Fruit fly (Drosophila melanogaster): ENCODE data around the gene ATP6AP2.

The ATP6AP2 gene

dm6 chr3R:9246879-9247621, 13.4 kb upstream of the ATP6AP2 start (continued):
- TF ChIP-seq pho (GFP tag; optimal IDR thresholded peaks at IDR 0.05): peak; percentile 24
- TF ChIP-seq CG16779 (GFP tag; IDR thresholded peaks at IDR 0.05): no peak
- peak; percentile 2 for TF ChIP-seq shn (GFP tag; optimal IDR thresholded peaks at IDR 0.05)
- peak; percentile 49 for TF ChIP-seq zen (tag; optimal IDR thresholded peaks at IDR 0.05)
- TF ChIP-seq Dip2 (GFP tag; IDR thresholded peaks at IDR 0.05): no peak
- peak; percentile 44 for TF ChIP-seq CG6813 (GFP tag; optimal IDR thresholded peaks at IDR 0.05)
- no peak for TF ChIP-seq CG10147 (GFP tag; optimal IDR thresholded peaks at IDR 0.05)
- TF ChIP-seq CG31224 (GFP tag; IDR thresholded peaks at IDR 0.05): peak; percentile 13; the same call in 1 of the 2 replicates
- no peak for TF ChIP-seq fd3F (GFP tag; optimal IDR thresholded peaks at IDR 0.05)
- peak; percentile 51 for TF ChIP-seq salm (tag; optimal IDR thresholded peaks at IDR 0.05)
- TF ChIP-seq CG8290 (GFP tag; optimal IDR thresholded peaks at IDR 0.05): peak; percentile 27
- TF ChIP-seq CG8290 (tag; optimal IDR thresholded peaks at IDR 0.05): peak in 1 of 2 experiments; percentile 6
- peak; percentile 79 for TF ChIP-seq CG10267 (tag; optimal IDR thresholded peaks at IDR 0.05)
- peak; percentile 57; the same call in 2 of the 3 replicates for TF ChIP-seq croc (GFP tag; conservative IDR thresholded peaks at IDR 0.05)
- TF ChIP-seq CG3726 (GFP tag; IDR thresholded peaks at IDR 0.05): no peak
- TF ChIP-seq scrt (GFP tag; optimal IDR thresholded peaks at IDR 0.05): no peak
- peak; percentile 65; the same call in 1 of the 2 replicates for TF ChIP-seq chm (GFP tag; IDR thresholded peaks at IDR 0.05)
- TF ChIP-seq CG18619 (GFP tag; optimal IDR thresholded peaks at IDR 0.05): peak; percentile 21
- no peak for TF ChIP-seq CG11696 (GFP tag; IDR thresholded peaks at IDR 0.05)
- TF ChIP-seq CG12299 (tag; optimal IDR thresholded peaks at IDR 0.05): peak; percentile 17
- TF ChIP-seq klu (GFP tag; IDR thresholded peaks at IDR 0.05): no peak
- peak; percentile 45 for TF ChIP-seq CG1602 (GFP tag; optimal IDR thresholded peaks at IDR 0.05)
- peak; percentile 55 for TF ChIP-seq wor (GFP tag; IDR thresholded peaks at IDR 0.05)
- peak; percentile 14 for TF ChIP-seq Abd-B (GFP tag; optimal IDR thresholded peaks at IDR 0.05)
- TF ChIP-seq CG9215 (GFP tag; IDR thresholded peaks at IDR 0.05): no peak
- TF ChIP-seq CG14441 (GFP tag; IDR thresholded peaks at IDR 0.05): no peak
- no peak for TF ChIP-seq dan (GFP tag; IDR thresholded peaks at IDR 0.05)
- no peak for TF ChIP-seq MESR4 (GFP tag; optimal IDR thresholded peaks at IDR 0.05)
- peak; percentile 78 for TF ChIP-seq dmrt99B (tag; optimal IDR thresholded peaks at IDR 0.05)
- TF ChIP-seq Atf3 (GFP tag; optimal IDR thresholded peaks at IDR 0.05): peak; percentile 6
- peak; percentile 45; the same call in 1 of the 3 replicates for TF ChIP-seq CG11093 (GFP tag; IDR thresholded peaks at IDR 0.05)
- peak; percentile 53 for TF ChIP-seq onecut (GFP tag; IDR thresholded peaks at IDR 0.05)
- TF ChIP-seq Nf-YB (GFP tag; optimal IDR thresholded peaks at IDR 0.05): peak; percentile 50
- no peak for TF ChIP-seq tx (GFP tag; optimal IDR thresholded peaks at IDR 0.05)
- peak; percentile 52; the same call in 1 of the 2 replicates for TF ChIP-seq Ada2b (GFP tag; IDR thresholded peaks at IDR 0.05)
- no peak for TF ChIP-seq pzg (GFP tag; optimal IDR thresholded peaks at IDR 0.05)
- TF ChIP-seq Max (GFP tag; optimal IDR thresholded peaks at IDR 0.05): peak; percentile 23
- TF ChIP-seq nau (GFP tag; optimal IDR thresholded peaks at IDR 0.05): no peak
- TF ChIP-seq HLHmδ (GFP tag; optimal IDR thresholded peaks at IDR 0.05): no peak
- peak; percentile 52 for TF ChIP-seq odd (GFP tag; optimal IDR thresholded peaks at IDR 0.05)
- no peak for TF ChIP-seq CG4617 (GFP tag; optimal IDR thresholded peaks at IDR 0.05; ENCODE audit: borderline replicate concordance)
- TF ChIP-seq dpn (GFP tag; optimal IDR thresholded peaks at IDR 0.05): peak in 1 of 2 experiments; percentile 53
- TF ChIP-seq CG11456 (GFP tag; IDR thresholded peaks at IDR 0.05): no peak
- peak; percentile 11 for TF ChIP-seq CTCF (GFP tag; optimal IDR thresholded peaks at IDR 0.05)
- no peak; the same call in 1 of the 2 replicates for TF ChIP-seq seq (GFP tag; IDR thresholded peaks at IDR 0.05)
- TF ChIP-seq CG12769 (tag; optimal IDR thresholded peaks at IDR 0.05): no peak
- no peak for TF ChIP-seq CG6791 (GFP tag; IDR thresholded peaks at IDR 0.05; ENCODE audit: partially characterized antibody)
- TF ChIP-seq chinmo (GFP tag; IDR thresholded peaks at IDR 0.05; ENCODE audit: partially characterized antibody): no peak
- TF ChIP-seq twi (tag; optimal IDR thresholded peaks at IDR 0.05): peak; percentile 21
- TF ChIP-seq Dbx (GFP tag; IDR thresholded peaks at IDR 0.05): no peak
